Fruit fly (Drosophila melanogaster): ENCODE results near the gene Rab11.

DNA sequence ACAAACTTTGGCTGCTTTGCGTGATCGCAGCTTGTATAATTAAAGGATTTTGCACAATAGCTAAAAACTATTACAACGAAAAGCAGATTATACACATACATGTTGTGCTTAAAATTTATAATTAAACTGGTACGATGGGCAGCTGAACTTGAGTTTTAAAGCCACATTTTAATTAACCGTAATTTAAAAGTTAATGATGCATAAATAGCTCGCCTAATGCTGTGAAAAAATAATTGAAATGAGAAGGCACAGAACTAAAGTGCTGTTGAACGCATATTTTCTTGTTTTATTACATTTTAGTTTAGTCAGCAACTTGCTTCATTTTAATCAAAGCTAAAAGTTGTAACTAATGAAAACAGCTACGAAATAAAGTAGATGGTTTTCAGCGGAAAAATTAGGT is 18.4 kb downstream of the Rab11 start, which contains the start of gene Obp93a:
- no peak for TF ChIP-seq h (optimal IDR thresholded peaks at IDR 0.05)
- no peak for TF ChIP-seq ttk (optimal IDR thresholded peaks at IDR 0.05)
- no peak for TF ChIP-seq psq (optimal IDR thresholded peaks at IDR 0.05)
- TF ChIP-seq insv (optimal IDR thresholded peaks at IDR 0.05): no peak

Measured in Kc167 (cell line).